Worm (Caenorhabditis elegans) whole organism, mixed stage, embryonic: ENCODE data around the gene F26D11.1.

Experiments used
- bed-3 ChIP-seq: fragments of 200-800 bp; sonication (Bioruptor generic); optimal IDR thresholded peaks from 3 replicates; lab custom pipeline; 2018; ENCODE audit warnings: mild to moderate bottlenecking, missing genetic modification characterization, moderate library complexity, missing compliant biosample characterization
- blmp-1 ChIP-seq: fragments of 150-350 bp; optimal IDR thresholded peaks from 2 replicates; lab custom pipeline; 2014; ENCODE audit warnings: missing biosample characterization, missing genetic modification characterization
- ceh-39 ChIP-seq: fragments of 150-350 bp; optimal IDR thresholded peaks from 2 replicates; lab custom pipeline; 2014; ENCODE audit warnings: missing biosample characterization, missing genetic modification characterization
- ceh-43 ChIP-seq: fragments of 200-800 bp; sonication (Bioruptor generic); optimal IDR thresholded peaks from 2 replicates; lab custom pipeline; 2018; ENCODE audit warnings: mild to moderate bottlenecking, missing genetic modification characterization, moderate library complexity, missing compliant biosample characterization
- ceh-83 ChIP-seq: fragments of 200-800 bp; sonication (Bioruptor generic); optimal IDR thresholded peaks from 2 replicates; lab custom pipeline; 2018; ENCODE audit warnings: mild to moderate bottlenecking, missing genetic modification characterization, missing compliant biosample characterization
- ces-1 ChIP-seq: fragments of 150-350 bp; optimal IDR thresholded peaks from 2 replicates; lab custom pipeline; 2014; ENCODE audit warnings: missing biosample characterization, missing genetic modification reagents, missing genetic modification characterization
- cnd-1 ChIP-seq: fragments of 200-800 bp; sonication (Bioruptor generic); optimal IDR thresholded peaks from 2 replicates; lab custom pipeline; 2018; ENCODE audit warnings: mild to moderate bottlenecking, missing genetic modification characterization, missing compliant biosample characterization
- drap-1 ChIP-seq: fragments of 200-800 bp; sonication (Bioruptor generic); optimal IDR thresholded peaks from 3 replicates; lab custom pipeline; 2018; ENCODE audit warnings: mild to moderate bottlenecking, missing genetic modification characterization, missing compliant biosample characterization
- elt-1 ChIP-seq: sonication (generic microtip); optimal IDR thresholded peaks from 2 replicates; lab custom pipeline; 2017; ENCODE audit warnings: missing genetic modification characterization, mild to moderate bottlenecking, missing compliant biosample characterization, antibody characterized with exemption, moderate library complexity, borderline replicate concordance; ENCODE audit not compliant: insufficient read depth
- flh-1 ChIP-seq: fragments of 200-800 bp; sonication (Bioruptor generic); optimal IDR thresholded peaks from 2 replicates; lab custom pipeline; 2018; ENCODE audit warnings: mild to moderate bottlenecking, missing genetic modification characterization, moderate library complexity, missing compliant biosample characterization
- ham-2 ChIP-seq: fragments of 200-800 bp; sonication (Bioruptor generic); optimal IDR thresholded peaks from 2 replicates; lab custom pipeline; 2018; ENCODE audit warnings: mild to moderate bottlenecking, missing genetic modification characterization, missing compliant biosample characterization
- hlh-1 ChIP-seq: fragments of 150-350 bp; optimal IDR thresholded peaks from 2 replicates; lab custom pipeline; 2014; ENCODE audit warnings: missing biosample characterization, missing genetic modification reagents, missing genetic modification characterization
- lin-13 ChIP-seq: fragments of 150-350 bp; optimal IDR thresholded peaks from 2 replicates; lab custom pipeline; 2014; ENCODE audit warnings: missing biosample characterization, missing genetic modification characterization
- lin-32 ChIP-seq: fragments of 200-800 bp; sonication (Bioruptor generic); optimal IDR thresholded peaks from 2 replicates; lab custom pipeline; 2018; ENCODE audit warnings: mild to moderate bottlenecking, missing genetic modification characterization, missing compliant biosample characterization
- lsy-2 ChIP-seq: fragments of 150-350 bp; optimal IDR thresholded peaks from 2 replicates; lab custom pipeline; 2014; ENCODE audit warnings: missing biosample characterization, missing genetic modification characterization
- mab-5 ChIP-seq: fragments of 150-350 bp; optimal IDR thresholded peaks from 2 replicates; lab custom pipeline; 2014; ENCODE audit warnings: missing biosample characterization, missing genetic modification characterization
- mep-1 ChIP-seq: fragments of 150-350 bp; optimal IDR thresholded peaks from 2 replicates; lab custom pipeline; 2017; ENCODE audit warnings: missing biosample characterization, missing genetic modification reagents, missing genetic modification characterization, inconsistent platforms
- mls-2 ChIP-seq: sonication (generic microtip); optimal IDR thresholded peaks from 2 replicates; lab custom pipeline; 2016; ENCODE audit warnings: mild to moderate bottlenecking, missing genetic modification characterization, moderate library complexity, missing compliant biosample characterization
- nhr-12 ChIP-seq: fragments of 150-350 bp; optimal IDR thresholded peaks from 2 replicates; lab custom pipeline; 2014; ENCODE audit warnings: missing biosample characterization, missing genetic modification characterization
- nhr-2 ChIP-seq: fragments of 150-350 bp; optimal IDR thresholded peaks from 2 replicates; lab custom pipeline; 2014; ENCODE audit warnings: missing biosample characterization, missing genetic modification characterization
- nhr-237 ChIP-seq: fragments of 150-350 bp; optimal IDR thresholded peaks from 2 replicates; lab custom pipeline; 2014; ENCODE audit warnings: missing biosample characterization, missing genetic modification characterization
- nhr-28 ChIP-seq: fragments of 150-350 bp; optimal IDR thresholded peaks from 2 replicates; lab custom pipeline; 2014; ENCODE audit warnings: missing biosample characterization, missing genetic modification characterization
- nhr-76 ChIP-seq: sonication (generic microtip); optimal IDR thresholded peaks from 2 replicates; lab custom pipeline; 2017; ENCODE audit warnings: missing biosample characterization, missing genetic modification characterization
- pha-4 ChIP-seq: fragments of 150-350 bp; optimal IDR thresholded peaks from 2 replicates; lab custom pipeline; 2018; ENCODE audit warnings: missing biosample characterization, missing genetic modification reagents, missing genetic modification characterization
- sem-2 ChIP-seq: fragments of 200-800 bp; sonication (Bioruptor generic); optimal IDR thresholded peaks from 2 replicates; lab custom pipeline; 2018; ENCODE audit warnings: mild to moderate bottlenecking, missing genetic modification characterization, missing compliant biosample characterization
- snpc-4 ChIP-seq: fragments of 150-350 bp; optimal IDR thresholded peaks from 2 replicates; lab custom pipeline; 2014; ENCODE audit warnings: missing biosample characterization, missing genetic modification characterization
- sptf-1 ChIP-seq: sonication (generic microtip); optimal IDR thresholded peaks from 2 replicates; lab custom pipeline; 2017; ENCODE audit warnings: mild to moderate bottlenecking, missing genetic modification characterization, moderate library complexity, missing compliant biosample characterization
- tbx-8 ChIP-seq: fragments of 200-800 bp; sonication (Bioruptor generic); optimal IDR thresholded peaks from 2 replicates; lab custom pipeline; 2018; ENCODE audit warnings: mild to moderate bottlenecking, missing genetic modification characterization, moderate library complexity, missing compliant biosample characterization
- unc-120 ChIP-seq: sonication (generic microtip); optimal IDR thresholded peaks from 2 replicates; lab custom pipeline; 2017; ENCODE audit warnings: missing genetic modification characterization, missing compliant biosample characterization; ENCODE audit not compliant: poor library complexity, severe bottlenecking
- unc-39 ChIP-seq: fragments of 150-350 bp; optimal IDR thresholded peaks from 2 replicates; lab custom pipeline; 2014; ENCODE audit warnings: missing biosample characterization, missing genetic modification characterization
- unc-62 ChIP-seq: fragments of 150-350 bp; optimal IDR thresholded peaks from 2 replicates; lab custom pipeline; 2014; ENCODE audit warnings: missing biosample characterization, missing genetic modification reagents, missing genetic modification characterization
- zip-8 ChIP-seq: fragments of 150-350 bp; optimal IDR thresholded peaks from 2 replicates; lab custom pipeline; 2014; ENCODE audit warnings: missing biosample characterization, missing genetic modification characterization
- ztf-11 ChIP-seq: fragments of 150-350 bp; optimal IDR thresholded peaks from 2 replicates; lab custom pipeline; 2014; ENCODE audit warnings: missing biosample characterization, missing genetic modification characterization

Gene F26D11.1

ce11 chrV:7977701-7978461 lies 3.5 kb upstream of the F26D11.1 start, which contains the start of gene let-413:
let-413 (minus strand) TSS chrV:7977776.
- TF ChIP-seq mab-5 (no peak), snpc-4 (tag; lab: Kevin White, UChicago) (no peak), unc-120 (no peak), pha-4 (no peak), ceh-83 (GFP tag; lab: Kevin White, UChicago) (no peak), cnd-1 (tag; lab: Kevin White, UChicago) (no peak), ces-1 (GFP tag; lab: Kevin White, UChicago) (no peak), ztf-11 (tag; lab: Kevin White, UChicago) (no peak), nhr-12 (no peak), unc-62 (GFP tag; lab: Kevin White, UChicago) (no peak), ceh-39 (no peak), nhr-2 (tag; lab: Kevin White, UChicago) (no peak)
- TF ChIP-seq, all 35 proteins: peak for 0

ce11 chrV:7978798-7979197 lies 2.5 kb upstream of the F26D11.1 start:
- TF ChIP-seq ham-2 (GFP tag; lab: Kevin White, UChicago), result peak; percentile 47
- no peak for TF ChIP-seq zip-8 (tag; lab: Kevin White, UChicago)
- TF ChIP-seq hlh-1, result no peak
- no peak for TF ChIP-seq unc-120
- peak; percentile 51 for TF ChIP-seq lsy-2 (tag; lab: Kevin White, UChicago)
- TF ChIP-seq drap-1 (GFP tag; lab: Kevin White, UChicago), result peak; percentile 55
- TF ChIP-seq blmp-1 (tag; lab: Kevin White, UChicago), result no peak
- TF ChIP-seq mls-2, result peak; percentile 14
- TF ChIP-seq lin-32, result no peak
- no peak for TF ChIP-seq flh-1 (GFP tag; lab: Kevin White, UChicago)
- no peak for TF ChIP-seq nhr-12
- no peak for TF ChIP-seq mep-1 (tag; lab: Kevin White, UChicago)
- no peak for TF ChIP-seq ceh-43 (GFP tag; lab: Kevin White, UChicago)
- TF ChIP-seq ces-1 (GFP tag; lab: Kevin White, UChicago), result no peak
- no peak for TF ChIP-seq bed-3
- peak; percentile 98 for TF ChIP-seq nhr-2 (tag; lab: Kevin White, UChicago)
- peak; percentile 76 for TF ChIP-seq ceh-39
- no peak for TF ChIP-seq unc-39 (tag; lab: Kevin White, UChicago)
- no peak for TF ChIP-seq nhr-28
- no peak for TF ChIP-seq sem-2 (GFP tag; lab: Kevin White, UChicago)
- peak; percentile 45 for TF ChIP-seq cnd-1 (tag; lab: Kevin White, UChicago)
- no peak for TF ChIP-seq elt-1 (tag; lab: Kevin White, UChicago)
- no peak for TF ChIP-seq pha-4
- no peak for TF ChIP-seq unc-62 (GFP tag; lab: Kevin White, UChicago)
- TF ChIP-seq mab-5, result no peak
- no peak for TF ChIP-seq nhr-76 (tag; lab: Kevin White, UChicago)
- TF ChIP-seq ceh-83 (GFP tag; lab: Kevin White, UChicago), result no peak
- no peak for TF ChIP-seq snpc-4 (tag; lab: Kevin White, UChicago)
- no peak for TF ChIP-seq tbx-8
- peak; percentile 9 for TF ChIP-seq nhr-237 (tag; lab: Kevin White, UChicago)
- TF ChIP-seq lin-13 (tag; lab: Kevin White, UChicago), result no peak
- TF ChIP-seq sptf-1 (tag; lab: Kevin White, UChicago), result peak; percentile 46

- TF ChIP-seq ztf-11 (tag; lab: Kevin White, UChicago), result no peak
- TF ChIP-seq blmp-1 (tag; lab: Kevin White, UChicago), result no peak
- no peak for TF ChIP-seq lin-13 (tag; lab: Kevin White, UChicago)
- TF ChIP-seq nhr-2 (tag; lab: Kevin White, UChicago), result no peak
- no peak for TF ChIP-seq cnd-1 (tag; lab: Kevin White, UChicago)
- no peak for TF ChIP-seq unc-120
- peak; percentile 27 for TF ChIP-seq ces-1 (GFP tag; lab: Kevin White, UChicago)
- no peak for TF ChIP-seq nhr-237 (tag; lab: Kevin White, UChicago)
- no peak for TF ChIP-seq mep-1 (tag; lab: Kevin White, UChicago)
These were observed 866 bp upstream of the F26D11.1 start for ce11 chrV:7980370-7980987.
